Worm (Caenorhabditis elegans): ENCODE measurements around the gene spe-49.
A peak's percentile ranks its signal among the peaks of the same experiment; 100 is the strongest.

Gene spe-49

DNA sequence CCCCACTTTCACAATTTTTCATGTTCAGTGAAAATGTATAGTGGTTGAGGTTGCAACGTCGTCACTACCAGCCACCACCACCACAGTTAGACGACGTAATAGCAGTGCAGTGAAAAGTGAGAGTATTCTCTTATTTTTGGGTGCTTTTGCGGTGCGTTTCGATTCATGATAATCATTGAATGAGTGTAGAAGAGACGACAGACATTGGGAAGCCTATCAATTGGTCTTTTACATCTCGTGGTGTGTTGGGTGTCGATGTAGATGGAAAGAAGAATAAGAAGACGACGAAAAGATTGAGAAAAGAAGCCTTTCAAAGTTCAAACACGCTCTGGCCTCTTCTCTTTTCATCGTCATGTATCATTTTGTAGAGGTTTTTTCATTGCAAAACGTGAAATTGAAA, 41.3 kb upstream of the spe-49 start:
- TF ChIP-seq lsy-2 (tag; optimal IDR thresholded peaks at IDR 0.05) (no peak), zip-8 (tag; optimal IDR thresholded peaks at IDR 0.05) (no peak), lin-32 (GFP tag; optimal IDR thresholded peaks at IDR 0.05) (no peak)

DNA sequence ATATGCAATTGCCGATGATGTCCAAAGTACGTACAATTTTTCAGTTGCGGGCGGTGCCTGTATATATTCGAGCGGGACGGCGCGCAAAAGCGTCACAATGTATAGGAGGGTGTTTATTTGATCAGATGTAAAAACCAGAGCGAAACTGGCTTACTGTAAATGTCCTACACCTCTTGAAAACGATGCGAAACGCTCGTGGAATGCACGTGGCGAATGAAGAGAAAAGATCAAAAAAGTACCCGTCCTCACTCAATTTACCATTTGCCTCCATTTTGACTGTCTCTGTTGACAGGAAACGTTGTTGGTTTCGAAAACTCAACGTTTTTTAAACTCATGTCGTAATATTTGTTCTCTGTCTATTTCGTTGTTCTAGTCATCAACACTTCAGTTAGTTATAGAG, 40.4 kb upstream of the spe-49 start:
- TF ChIP-seq nhr-12 (tag; optimal IDR thresholded peaks at IDR 0.05) (no peak), sem-2 (GFP tag; optimal IDR thresholded peaks at IDR 0.05) (no peak), ceh-39 (tag; optimal IDR thresholded peaks at IDR 0.05) (no peak), mab-5 (tag; optimal IDR thresholded peaks at IDR 0.05) (no peak), ceh-43 (GFP tag; optimal IDR thresholded peaks at IDR 0.05) (no peak), blmp-1 (tag; optimal IDR thresholded peaks at IDR 0.05) (no peak), mls-2 (tag; optimal IDR thresholded peaks at IDR 0.05) (no peak), lin-13 (tag; optimal IDR thresholded peaks at IDR 0.05) (no peak), bed-3 (GFP tag; optimal IDR thresholded peaks at IDR 0.05) (no peak), tbx-8 (GFP tag; optimal IDR thresholded peaks at IDR 0.05) (no peak)

- TF ChIP-seq hlh-1 (tag; optimal IDR thresholded peaks at IDR 0.05) (no peak), lsy-2 (tag; optimal IDR thresholded peaks at IDR 0.05) (no peak), zip-8 (tag; optimal IDR thresholded peaks at IDR 0.05) (no peak), M03D4.4 (tag; optimal IDR thresholded peaks at IDR 0.05) (no peak), ces-1 (GFP tag; optimal IDR thresholded peaks at IDR 0.05) (no peak), pha-4 (tag; optimal IDR thresholded peaks at IDR 0.05) (no peak)
Observed at ce11 chrV:6243260-6243659, 37.9 kb upstream of the spe-49 start.

DNA sequence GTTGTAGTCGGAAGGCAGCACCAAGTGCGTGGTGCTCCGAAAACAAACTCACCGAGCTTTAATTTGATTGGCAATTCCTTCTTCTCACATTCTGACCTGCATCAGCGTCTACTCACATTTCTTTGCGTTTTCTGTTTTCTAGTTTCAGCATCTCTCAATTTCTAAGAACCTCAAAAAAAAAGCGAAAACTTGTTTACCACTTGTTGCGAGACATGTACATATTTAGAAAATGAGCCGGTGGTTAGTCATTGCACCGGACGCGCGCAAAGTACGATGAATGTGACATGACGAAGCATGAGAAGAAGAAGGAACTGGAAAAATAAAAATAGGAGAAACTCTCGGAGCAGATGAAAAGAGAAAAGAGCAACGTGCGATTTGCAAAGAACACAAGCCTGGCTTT, 36.5 kb upstream of the spe-49 start:
- TF ChIP-seq ces-1 (GFP tag; optimal IDR thresholded peaks at IDR 0.05), result peak; percentile 26
- no peak for TF ChIP-seq flh-1 (GFP tag; optimal IDR thresholded peaks at IDR 0.05)

DNA sequence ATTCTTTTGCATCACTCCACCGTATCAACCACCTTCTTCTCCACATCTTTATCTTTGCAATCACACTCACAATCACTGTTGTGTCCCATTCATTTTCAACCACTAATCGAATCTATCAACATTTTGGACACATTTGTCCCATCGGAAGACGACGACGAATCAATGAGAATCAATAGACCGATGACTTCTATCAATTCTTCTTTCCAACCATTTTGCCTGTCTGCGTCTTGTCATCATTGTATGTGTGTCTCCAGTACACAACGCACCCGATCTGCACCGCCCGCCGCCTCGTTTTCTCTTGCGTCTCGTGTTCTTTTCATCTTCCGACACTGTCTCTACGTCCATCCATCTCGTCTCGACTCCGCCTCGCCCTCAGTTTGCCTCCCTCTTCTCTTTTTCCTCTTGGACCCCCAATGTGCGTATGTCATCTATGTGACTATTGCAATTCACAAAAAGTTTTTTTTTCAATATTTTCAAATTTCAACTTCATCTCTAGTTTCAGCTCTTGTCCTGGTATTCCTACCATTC, 34.6 kb upstream of the spe-49 start, which contains the start of gene dmd-7:
dmd-7 (plus strand) TSS at position 478 of the 528 bp plus-strand sequence.
- TF ChIP-seq unc-39 (tag; optimal IDR thresholded peaks at IDR 0.05), result no peak
- no peak for TF ChIP-seq ceh-43 (GFP tag; optimal IDR thresholded peaks at IDR 0.05)
- TF ChIP-seq ceh-83 (GFP tag; optimal IDR thresholded peaks at IDR 0.05), result no peak
- peak; percentile 80 for TF ChIP-seq elt-3 (tag; optimal IDR thresholded peaks at IDR 0.05)
- peak; percentile 29 for TF ChIP-seq pha-4 (tag; optimal IDR thresholded peaks at IDR 0.05)
- no peak for TF ChIP-seq mls-2 (tag; optimal IDR thresholded peaks at IDR 0.05)
- peak; percentile 61 for TF ChIP-seq ces-1 (GFP tag; optimal IDR thresholded peaks at IDR 0.05)
- no peak for TF ChIP-seq nhr-76 (tag; optimal IDR thresholded peaks at IDR 0.05)
- TF ChIP-seq flh-1 (GFP tag; optimal IDR thresholded peaks at IDR 0.05), result no peak
- TF ChIP-seq nhr-28 (tag; optimal IDR thresholded peaks at IDR 0.05), result no peak
- TF ChIP-seq zip-8 (tag; optimal IDR thresholded peaks at IDR 0.05), result no peak
- no peak for TF ChIP-seq snpc-4 (tag; optimal IDR thresholded peaks at IDR 0.05)
- no peak for TF ChIP-seq ceh-39 (tag; optimal IDR thresholded peaks at IDR 0.05)
- peak; percentile 39 for TF ChIP-seq lsy-2 (tag; optimal IDR thresholded peaks at IDR 0.05)
- no peak for TF ChIP-seq mab-5 (tag; optimal IDR thresholded peaks at IDR 0.05)
- peak; percentile 49 for TF ChIP-seq elt-1 (tag; optimal IDR thresholded peaks at IDR 0.05; ENCODE audit: borderline replicate concordance, insufficient read depth)
- peak; percentile 24 for TF ChIP-seq nhr-2 (tag; optimal IDR thresholded peaks at IDR 0.05)
- no peak for TF ChIP-seq cnd-1 (tag; optimal IDR thresholded peaks at IDR 0.05)
- TF ChIP-seq M03D4.4 (tag; optimal IDR thresholded peaks at IDR 0.05), result no peak
- TF ChIP-seq drap-1 (GFP tag; optimal IDR thresholded peaks at IDR 0.05), result no peak
- peak; percentile 23 for TF ChIP-seq mep-1 (tag; optimal IDR thresholded peaks at IDR 0.05)
- TF ChIP-seq blmp-1 (tag; optimal IDR thresholded peaks at IDR 0.05), result no peak
- peak; percentile 54 for TF ChIP-seq hlh-1 (tag; optimal IDR thresholded peaks at IDR 0.05)
- TF ChIP-seq nhr-12 (tag; optimal IDR thresholded peaks at IDR 0.05), result no peak
- no peak for TF ChIP-seq lin-13 (tag; optimal IDR thresholded peaks at IDR 0.05)
- peak; percentile 92 for TF ChIP-seq unc-62 (GFP tag; optimal IDR thresholded peaks at IDR 0.05)
- TF ChIP-seq ham-2 (GFP tag; optimal IDR thresholded peaks at IDR 0.05), result no peak
- TF ChIP-seq ztf-11 (tag; optimal IDR thresholded peaks at IDR 0.05), result no peak
- no peak for TF ChIP-seq sptf-1 (tag; optimal IDR thresholded peaks at IDR 0.05)
- peak; percentile 81 for TF ChIP-seq nhr-237 (tag; optimal IDR thresholded peaks at IDR 0.05)
- TF ChIP-seq unc-120 (tag; optimal IDR thresholded peaks at IDR 0.05; ENCODE audit: poor library complexity, severe bottlenecking), result peak; percentile 24
- no peak for TF ChIP-seq sem-2 (GFP tag; optimal IDR thresholded peaks at IDR 0.05)
- no peak for TF ChIP-seq bed-3 (GFP tag; optimal IDR thresholded peaks at IDR 0.05)
- no peak for TF ChIP-seq tbx-8 (GFP tag; optimal IDR thresholded peaks at IDR 0.05)
- no peak for TF ChIP-seq lin-32 (GFP tag; optimal IDR thresholded peaks at IDR 0.05)

Data from whole organism, mixed stage, embryonic.